Worm (Caenorhabditis elegans): Measurements from ENCODE around the gene F32D1.11.

- TF ChIP-seq cebp-2 (GFP tag; IDR thresholded peaks at IDR 0.05): no peak
- no peak for TF ChIP-seq madf-8 (GFP tag; conservative IDR thresholded peaks at IDR 0.05)
- no peak for TF ChIP-seq snpc-4 (GFP tag; optimal IDR thresholded peaks at IDR 0.05)
- TF ChIP-seq snpc-4 (tag; optimal IDR thresholded peaks at IDR 0.05): no peak
- TF ChIP-seq nhr-90 (tag; optimal IDR thresholded peaks at IDR 0.05): no peak
- no peak for TF ChIP-seq sdz-38 (tag; optimal IDR thresholded peaks at IDR 0.05)
- no peak for TF ChIP-seq ceh-40 (GFP tag; IDR thresholded peaks at IDR 0.05)
- no peak for TF ChIP-seq unc-130 (GFP tag; optimal IDR thresholded peaks at IDR 0.05)
- TF ChIP-seq sptf-2 (GFP tag; optimal IDR thresholded peaks at IDR 0.05): no peak
- no peak for TF ChIP-seq pha-4 (tag; optimal IDR thresholded peaks at IDR 0.05)
- TF ChIP-seq zfh-2 (GFP tag; conservative IDR thresholded peaks at IDR 0.05): no peak
- TF ChIP-seq madf-6 (GFP tag; IDR thresholded peaks at IDR 0.05): no peak
- TF ChIP-seq ztf-3 (GFP tag; optimal IDR thresholded peaks at IDR 0.05): no peak
These were observed 33.9 kb downstream of the F32D1.11 start, which contains the start of gene oac-12 for ce11 chrV:4332450-4332849.
